Fruit fly (Drosophila melanogaster): ENCODE data around the gene CG7218.

Gene CG7218

dm6 chr3R:18199177-18199884, 35.1 kb upstream of the CG7218 start, which contains the start of the genes Ssdp and CG7985 (continued):
- TF ChIP-seq Jarid2 (GFP tag; optimal IDR thresholded peaks at IDR 0.05) = no peak
- no peak for TF ChIP-seq tin (GFP tag; optimal IDR thresholded peaks at IDR 0.05)
- no peak for TF ChIP-seq CG8944 (GFP tag; optimal IDR thresholded peaks at IDR 0.05)
- no peak for TF ChIP-seq HLH4C (GFP tag; IDR thresholded peaks at IDR 0.05; ENCODE audit: partially characterized antibody)
- no peak for TF ChIP-seq CG17568 (GFP tag; optimal IDR thresholded peaks at IDR 0.05)
- no peak for TF ChIP-seq CG14050 (GFP tag; IDR thresholded peaks at IDR 0.05)
- TF ChIP-seq gsb (GFP tag; IDR thresholded peaks at IDR 0.05) = no peak
- no peak for TF ChIP-seq Fer2 (tag; optimal IDR thresholded peaks at IDR 0.05)
- no peak for TF ChIP-seq bigmax (GFP tag; optimal IDR thresholded peaks at IDR 0.05)
- TF ChIP-seq fru (optimal IDR thresholded peaks at IDR 0.05) = no peak
- TF ChIP-seq CG2120 (GFP tag; optimal IDR thresholded peaks at IDR 0.05) = peak; percentile 33
- no peak for TF ChIP-seq CG31365 (tag; optimal IDR thresholded peaks at IDR 0.05)
- TF ChIP-seq CG6813 (GFP tag; optimal IDR thresholded peaks at IDR 0.05) = no peak
- peak; percentile 87 for TF ChIP-seq pzg (GFP tag; optimal IDR thresholded peaks at IDR 0.05)
- TF ChIP-seq CG4328 (GFP tag; optimal IDR thresholded peaks at IDR 0.05) = no peak
- no peak for TF ChIP-seq CG33557 (GFP tag; optimal IDR thresholded peaks at IDR 0.05)
- TF ChIP-seq CG3065 (GFP tag; optimal IDR thresholded peaks at IDR 0.05) = no peak
- no peak for TF ChIP-seq CG3163 (GFP tag; optimal IDR thresholded peaks at IDR 0.05)
- no peak for TF ChIP-seq CG12104 (GFP tag; optimal IDR thresholded peaks at IDR 0.05)
- peak; percentile 60 for TF ChIP-seq CG15514 (GFP tag; optimal IDR thresholded peaks at IDR 0.05)
- TF ChIP-seq al (GFP tag; IDR thresholded peaks at IDR 0.05) = no peak
- no peak for TF ChIP-seq CG18619 (GFP tag; optimal IDR thresholded peaks at IDR 0.05)
- no peak for TF ChIP-seq CG1529 (GFP tag; optimal IDR thresholded peaks at IDR 0.05)
- no peak for TF ChIP-seq CG8478 (optimal IDR thresholded peaks at IDR 0.05)
- no peak for TF ChIP-seq Hr51 (GFP tag; optimal IDR thresholded peaks at IDR 0.05)
- TF ChIP-seq CoRest (tag; optimal IDR thresholded peaks at IDR 0.05) = peak; percentile 46
- no peak for TF ChIP-seq sens-2 (GFP tag; IDR thresholded peaks at IDR 0.05)
- no peak for TF ChIP-seq sr (GFP tag; IDR thresholded peaks at IDR 0.05)
- TF ChIP-seq nerfin-1 (tag; optimal IDR thresholded peaks at IDR 0.05) = no peak
- no peak for TF ChIP-seq C15 (GFP tag; IDR thresholded peaks at IDR 0.05)
- no peak for TF ChIP-seq chinmo (GFP tag; IDR thresholded peaks at IDR 0.05; ENCODE audit: partially characterized antibody)
- TF ChIP-seq Ets97D (GFP tag; optimal IDR thresholded peaks at IDR 0.05) = peak; percentile 66
- TF ChIP-seq CG1603 (tag; optimal IDR thresholded peaks at IDR 0.05) = peak; percentile 27
- peak; percentile 64 for TF ChIP-seq trem (tag; optimal IDR thresholded peaks at IDR 0.05)
- TF ChIP-seq danr (GFP tag; IDR thresholded peaks at IDR 0.05) = no peak
- no peak for TF ChIP-seq GATAe (GFP tag; conservative IDR thresholded peaks at IDR 0.05)
- TF ChIP-seq CG4617 (GFP tag; optimal IDR thresholded peaks at IDR 0.05; ENCODE audit: borderline replicate concordance) = peak; percentile 68
- TF ChIP-seq z (GFP tag; IDR thresholded peaks at IDR 0.05) = no peak
- TF ChIP-seq sqz (GFP tag; optimal IDR thresholded peaks at IDR 0.05) = no peak
- TF ChIP-seq Mrtf (GFP tag; IDR thresholded peaks at IDR 0.05) = no peak
- TF ChIP-seq BEAF-32 (GFP tag; optimal IDR thresholded peaks at IDR 0.05) = peak; percentile 66
- no peak for TF ChIP-seq fu2 (GFP tag; optimal IDR thresholded peaks at IDR 0.05)
- no peak for TF ChIP-seq D19B (GFP tag; optimal IDR thresholded peaks at IDR 0.05)
- no peak for TF ChIP-seq CG2875 (GFP tag; optimal IDR thresholded peaks at IDR 0.05)
- peak; percentile 71 for TF ChIP-seq CG2116 (GFP tag; optimal IDR thresholded peaks at IDR 0.05)
- TF ChIP-seq ato (GFP tag; IDR thresholded peaks at IDR 0.05; ENCODE audit: partially characterized antibody) = no peak
- no peak for TF ChIP-seq CG4820 (GFP tag; optimal IDR thresholded peaks at IDR 0.05)
- peak; percentile 92 for TF ChIP-seq psq (GFP tag; optimal IDR thresholded peaks at IDR 0.05)
- TF ChIP-seq CG2202 (tag; optimal IDR thresholded peaks at IDR 0.05) = no peak
- TF ChIP-seq shn (GFP tag; optimal IDR thresholded peaks at IDR 0.05) = no peak

Data from whole organism, embryonic.